Fruit fly (Drosophila melanogaster) whole organism, embryonic: ENCODE results near the gene AlaRS-m.

Experiments used
- B-H2 ChIP-seq: fragments of 200-800 bp; sonication (Bioruptor generic); optimal IDR thresholded peaks from 2 replicates; lab custom pipeline; 2018; ENCODE audit warnings: missing biosample characterization, mild to moderate bottlenecking, missing genetic modification characterization
- CG10959 ChIP-seq: fragments of 200-800 bp; sonication (Bioruptor generic); IDR thresholded peaks from 2 replicates; pipeline ENCODE4 v1.3.6; 2022; ENCODE audit warnings: missing biosample characterization, missing genetic modification characterization
- CG11398 ChIP-seq: fragments of 200-800 bp; sonication (Bioruptor generic); optimal IDR thresholded peaks from 2 replicates; lab custom pipeline; 2016; ENCODE audit warnings: missing biosample characterization, missing genetic modification characterization
- CG11695 ChIP-seq: fragments of 200-800 bp; sonication (Bioruptor generic); IDR thresholded peaks from 3 replicates; pipeline ENCODE4 v1.3.6; 2022; ENCODE audit warnings: missing biosample characterization, missing genetic modification characterization
- CG12104 ChIP-seq: fragments of 200-800 bp; sonication (Bioruptor generic); optimal IDR thresholded peaks from 3 replicates; lab custom pipeline; 2016; ENCODE audit warnings: missing biosample characterization, missing genetic modification characterization
- CG12744 ChIP-seq: fragments of 200-800 bp; sonication (Bioruptor generic); optimal IDR thresholded peaks from 2 replicates; lab custom pipeline; 2016; ENCODE audit warnings: missing biosample characterization, missing genetic modification characterization
- CG12769 ChIP-seq: fragments of 200-800 bp; sonication (Bioruptor generic); optimal IDR thresholded peaks from 2 replicates; lab custom pipeline; 2019; ENCODE audit warnings: missing biosample characterization, mild to moderate bottlenecking, missing genetic modification characterization, moderate library complexity
- CG14441 ChIP-seq: fragments of 200-800 bp; sonication (Bioruptor generic); IDR thresholded peaks from 2 replicates; pipeline ENCODE4 v1.3.6; 2022; ENCODE audit warnings: missing biosample characterization, missing genetic modification characterization
- CG14860 ChIP-seq: fragments of 200-800 bp; sonication (Bioruptor generic); IDR thresholded peaks from 3 replicates; pipeline ENCODE4 v1.3.6; 2022; ENCODE audit warnings: missing biosample characterization, missing genetic modification characterization; ENCODE audit not compliant: partially characterized antibody
- CG15011 ChIP-seq: fragments of 200-800 bp; sonication (Bioruptor generic); optimal IDR thresholded peaks from 3 replicates; lab custom pipeline; 2018; ENCODE audit warnings: missing biosample characterization, mild to moderate bottlenecking, missing genetic modification characterization
- CG15073 ChIP-seq: fragments of 200-800 bp; sonication (Bioruptor generic); optimal IDR thresholded peaks from 2 replicates; lab custom pipeline; 2016; ENCODE audit warnings: missing biosample characterization, missing genetic modification characterization
- CG17186 ChIP-seq: fragments of 200-800 bp; sonication (Bioruptor generic); optimal IDR thresholded peaks from 3 replicates; lab custom pipeline; 2017; ENCODE audit warnings: missing biosample characterization, missing genetic modification reagents, missing genetic modification characterization
- CG18476 ChIP-seq: fragments of 200-800 bp; sonication (Bioruptor generic); optimal IDR thresholded peaks from 2 replicates; lab custom pipeline; 2016; ENCODE audit warnings: missing biosample characterization, mild to moderate bottlenecking, missing genetic modification characterization
- CG30431 ChIP-seq: fragments of 200-800 bp; sonication (Bioruptor generic); optimal IDR thresholded peaks from 2 replicates; lab custom pipeline; 2017; ENCODE audit warnings: missing biosample characterization, missing genetic modification characterization
- CG31441 ChIP-seq: fragments of 200-800 bp; sonication (Bioruptor generic); IDR thresholded peaks from 2 replicates; pipeline ENCODE4 v1.3.6; 2022; ENCODE audit warnings: missing biosample characterization, missing genetic modification characterization
- CG32772 ChIP-seq: fragments of 200-800 bp; sonication (Bioruptor generic); IDR thresholded peaks from 2 replicates; pipeline ENCODE4 v1.3.6; 2022; ENCODE audit warnings: missing biosample characterization, missing genetic modification characterization
- CG3847 ChIP-seq: fragments of 200-800 bp; sonication (Bioruptor generic); IDR thresholded peaks from 2 replicates; pipeline ENCODE4 v1.3.6; 2022; ENCODE audit warnings: missing biosample characterization, missing genetic modification characterization
- CG43689 ChIP-seq: fragments of 200-800 bp; sonication (Bioruptor generic); IDR thresholded peaks from 2 replicates; pipeline ENCODE4 v1.3.6; 2022; ENCODE audit warnings: missing biosample characterization, missing genetic modification characterization
- CG4424 ChIP-seq: fragments of 200-800 bp; sonication (Bioruptor generic); optimal IDR thresholded peaks from 3 replicates; lab custom pipeline; 2016; ENCODE audit warnings: missing biosample characterization, missing genetic modification characterization
- CG4730 ChIP-seq: fragments of 200-800 bp; sonication (Bioruptor generic); IDR thresholded peaks from 2 replicates; pipeline ENCODE4 v1.3.6; 2022; ENCODE audit warnings: missing biosample characterization, missing genetic modification characterization
- CG7271 ChIP-seq: fragments of 200-800 bp; sonication (Bioruptor generic); optimal IDR thresholded peaks from 2 replicates; lab custom pipeline; 2018; ENCODE audit warnings: missing biosample characterization, mild to moderate bottlenecking, missing genetic modification characterization, moderate library complexity
- CG7963 ChIP-seq: fragments of 200-800 bp; sonication (Bioruptor generic); IDR thresholded peaks from 3 replicates; pipeline ENCODE4 v1.3.6; 2022; ENCODE audit warnings: missing biosample characterization, missing genetic modification characterization; ENCODE audit not compliant: partially characterized antibody
- CG8281 ChIP-seq: fragments of 200-800 bp; sonication (Bioruptor generic); optimal IDR thresholded peaks from 2 replicates; lab custom pipeline; 2018; ENCODE audit warnings: missing biosample characterization, mild to moderate bottlenecking, missing genetic modification characterization, moderate library complexity
- CG9817 ChIP-seq: fragments of 200-800 bp; sonication (Bioruptor generic); optimal IDR thresholded peaks from 2 replicates; lab custom pipeline; 2018; ENCODE audit warnings: missing biosample characterization, mild to moderate bottlenecking, missing genetic modification characterization, moderate library complexity
- Chrac-16 ChIP-seq: fragments of 200-800 bp; sonication (Bioruptor generic); optimal IDR thresholded peaks from 3 replicates; lab custom pipeline; 2016; ENCODE audit warnings: missing biosample characterization, missing genetic modification characterization
- Deaf1 ChIP-seq: fragments of 200-800 bp; optimal IDR thresholded peaks from 3 replicates; lab custom pipeline; 2019; ENCODE audit warnings: missing biosample characterization, mild to moderate bottlenecking, missing genetic modification characterization, moderate library complexity
- ERR ChIP-seq: fragments of 200-800 bp; sonication (Bioruptor generic); optimal IDR thresholded peaks from 2 replicates; lab custom pipeline; 2016; ENCODE audit warnings: missing biosample characterization, missing genetic modification characterization
- MBD-R2 ChIP-seq: fragments of 200-800 bp; sonication (Bioruptor generic); IDR thresholded peaks from 2 replicates; pipeline ENCODE4 v1.3.6; 2022; ENCODE audit warnings: missing biosample characterization, missing genetic modification characterization
- Med ChIP-seq: fragments of 200-800 bp; sonication (Bioruptor generic); peaks from one replicate; lab custom pipeline; 2016; ENCODE audit warnings: missing biosample characterization, missing genetic modification characterization, mild to moderate bottlenecking, inconsistent platforms, moderate library complexity
- Oli ChIP-seq: fragments of 200-800 bp; sonication (Bioruptor generic); optimal IDR thresholded peaks from 2 replicates; lab custom pipeline; 2018; ENCODE audit warnings: missing biosample characterization, mild to moderate bottlenecking, missing genetic modification characterization, moderate library complexity
- Ssrp ChIP-seq: fragments of 200-800 bp; sonication (Bioruptor generic); optimal IDR thresholded peaks from 2 replicates; lab custom pipeline; 2018; ENCODE audit warnings: missing biosample characterization, mild to moderate bottlenecking, missing genetic modification characterization, moderate library complexity
- Trl ChIP-seq, 3 experiments: fragments of >200 bp in 2 of 3; fragments of 200-800 bp in 1 of 3; sonication (Bioruptor generic) in 1 of 3; optimal IDR thresholded peaks; 2 replicates in 1 of 3; 3 replicates in 2 of 3; lab custom pipeline; 2016 to 2017; ENCODE audit warnings: missing biosample characterization in 1 of 3, missing genetic modification characterization in 1 of 3
- amos ChIP-seq: fragments of 200-800 bp; sonication (Bioruptor generic); IDR thresholded peaks from 2 replicates; pipeline ENCODE4 v1.3.6; 2022; ENCODE audit warnings: missing biosample characterization, missing genetic modification characterization; ENCODE audit not compliant: partially characterized antibody
- crol ChIP-seq: fragments of 200-800 bp; sonication (Bioruptor generic); IDR thresholded peaks from 2 replicates; pipeline ENCODE4 v1.3.6; 2022; ENCODE audit warnings: missing biosample characterization, missing genetic modification characterization
- dysf ChIP-seq: fragments of 200-800 bp; sonication (Bioruptor generic); IDR thresholded peaks from 3 replicates; pipeline ENCODE4 v1.3.6; 2022; ENCODE audit warnings: missing biosample characterization, missing genetic modification characterization
- ems ChIP-seq: fragments of 200-800 bp; sonication (Bioruptor generic); optimal IDR thresholded peaks from 3 replicates; lab custom pipeline; 2016; ENCODE audit warnings: missing biosample characterization, missing genetic modification characterization
- eyg ChIP-seq: fragments of 200-800 bp; sonication (Bioruptor generic); optimal IDR thresholded peaks from 3 replicates; lab custom pipeline; 2016; ENCODE audit warnings: missing biosample characterization, missing genetic modification characterization
- gcm2 ChIP-seq: fragments of 200-800 bp; sonication (Bioruptor generic); optimal IDR thresholded peaks from 2 replicates; lab custom pipeline; 2016; ENCODE audit warnings: missing biosample characterization, missing genetic modification characterization
- h ChIP-seq: fragments of >200 bp; optimal IDR thresholded peaks from 2 replicates; lab custom pipeline; 2017
- nmo ChIP-seq: fragments of 200-800 bp; sonication (Bioruptor generic); optimal IDR thresholded peaks from 2 replicates; lab custom pipeline; 2018; ENCODE audit warnings: missing biosample characterization, mild to moderate bottlenecking, missing genetic modification characterization, moderate library complexity
- org-1 ChIP-seq: fragments of 200-800 bp; sonication (Bioruptor generic); optimal IDR thresholded peaks from 2 replicates; lab custom pipeline; 2017; ENCODE audit warnings: missing biosample characterization, missing genetic modification characterization
- phol ChIP-seq: fragments of 200-800 bp; sonication (Bioruptor generic); optimal IDR thresholded peaks from 3 replicates; lab custom pipeline; 2018; ENCODE audit warnings: missing biosample characterization, mild to moderate bottlenecking, missing genetic modification characterization, moderate library complexity
- prd ChIP-seq, 3 experiments: fragments of >200 bp in 2 of 3; fragments of 200-800 bp in 1 of 3; sonication (Bioruptor generic) in 1 of 3; optimal IDR thresholded peaks in 2 of 3; IDR thresholded peaks in 1 of 3; 2 replicates in 2 of 3; 3 replicates in 1 of 3; pipeline versions ENCODE4 v1.3.6 to Lab custom; 2017 to 2022; ENCODE audit warnings: missing biosample characterization in 1 of 3, missing genetic modification characterization in 1 of 3
- repo ChIP-seq: fragments of 200-800 bp; sonication (Bioruptor generic); optimal IDR thresholded peaks from 2 replicates; lab custom pipeline; 2016; ENCODE audit warnings: missing biosample characterization, missing genetic modification characterization
- scrt ChIP-seq: fragments of 200-800 bp; sonication (Bioruptor generic); optimal IDR thresholded peaks from 2 replicates; lab custom pipeline; 2018; ENCODE audit warnings: missing biosample characterization, mild to moderate bottlenecking, missing genetic modification characterization, moderate library complexity
- stwl ChIP-seq: fragments of 200-800 bp; sonication (Bioruptor generic); optimal IDR thresholded peaks from 3 replicates; lab custom pipeline; 2018; ENCODE audit warnings: missing biosample characterization, mild to moderate bottlenecking, missing genetic modification characterization, moderate library complexity
- twi ChIP-seq: fragments of 200-800 bp; optimal IDR thresholded peaks from 2 replicates; lab custom pipeline; 2019; ENCODE audit warnings: missing biosample characterization, mild to moderate bottlenecking, missing genetic modification characterization, moderate library complexity

Gene AlaRS-m

DNA sequence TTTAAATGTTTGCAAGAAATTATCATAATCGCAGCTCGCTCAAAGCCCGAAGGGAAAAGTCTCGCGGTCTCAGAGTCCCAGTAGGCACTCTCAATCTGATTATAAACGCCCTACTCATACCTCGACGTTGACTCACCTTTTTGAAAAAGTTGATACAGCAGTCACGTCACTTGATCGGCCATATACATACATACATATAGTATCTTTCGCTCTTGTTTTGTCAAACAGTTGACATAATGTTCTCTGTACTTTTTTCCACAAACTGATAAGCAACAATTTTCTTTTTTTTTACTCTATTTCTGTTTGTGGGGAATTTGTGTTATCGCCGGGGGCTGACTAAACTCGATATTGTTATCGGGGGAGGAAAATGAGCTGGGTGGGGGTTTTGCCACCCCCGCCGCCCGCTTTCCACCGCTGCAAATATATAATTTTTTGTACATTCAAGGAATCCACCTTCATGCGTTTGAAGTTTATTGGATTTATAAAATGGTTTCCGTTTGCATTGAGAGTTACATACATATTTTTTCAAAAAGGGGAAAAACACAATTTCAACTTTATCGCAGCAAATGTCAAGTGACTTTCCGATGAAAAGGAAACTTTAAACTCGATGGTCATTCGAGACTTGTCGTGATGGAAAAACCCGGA, 35.2 kb downstream of the AlaRS-m start (continued):
- TF ChIP-seq Ssrp (no peak), ERR (GFP tag; lab: Kevin White, UChicago) (no peak), crol (GFP tag; lab: Robert Waterston, UW) (peak; percentile 70), org-1 (no peak), CG7963 (no peak), CG30431 (GFP tag; lab: Kevin White, UChicago) (no peak), Med (peak; percentile 31)
- TF ChIP-seq, all 482 proteins: peak for 15

DNA sequence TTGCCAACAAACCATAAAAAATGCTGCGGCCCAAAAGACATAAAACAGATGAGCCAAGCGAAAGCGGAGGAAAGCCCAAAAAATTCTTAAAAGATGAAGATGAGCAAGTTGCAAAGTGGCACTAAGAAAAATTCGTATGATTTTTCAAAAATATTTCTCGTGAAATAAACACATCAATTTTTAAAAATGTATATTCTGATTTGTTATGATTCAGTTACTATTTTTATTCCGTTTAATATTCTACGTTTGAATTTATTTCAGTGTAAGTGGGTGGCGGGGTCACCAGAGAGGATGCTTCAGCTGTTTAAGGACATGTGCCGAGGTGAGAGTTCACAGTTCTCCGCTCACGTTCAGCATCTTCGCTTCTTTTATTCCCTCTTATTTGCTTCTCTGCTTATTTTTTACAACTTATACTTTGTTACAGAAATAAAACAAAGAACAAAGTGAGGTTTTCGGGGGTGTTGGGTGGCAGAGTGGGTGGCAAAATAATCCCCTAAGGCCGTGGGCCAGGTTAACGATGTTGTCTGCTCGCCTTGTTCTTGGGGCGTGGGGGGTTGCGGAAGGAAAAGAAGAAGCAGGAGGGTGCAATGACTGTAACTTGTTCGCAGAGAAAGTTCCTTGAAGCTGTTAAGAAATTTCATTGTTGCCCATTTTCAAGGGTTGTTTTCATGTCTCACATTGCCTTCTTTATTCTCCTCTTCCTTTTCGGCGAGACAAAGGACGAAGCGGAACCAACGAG, 36.5 kb downstream of the AlaRS-m start:
- peak; percentile 23 for TF ChIP-seq eyg
- peak; percentile 39 for TF ChIP-seq nmo
- TF ChIP-seq CG4730 (GFP tag; lab: Robert Waterston, UW) = no peak
- TF ChIP-seq CG17186 (GFP tag; lab: Kevin White, UChicago) = no peak
- TF ChIP-seq CG3847 (GFP tag; lab: Robert Waterston, UW) = peak; percentile 31; the same call in 1 of the 2 replicates
- TF ChIP-seq CG14441 (GFP tag; lab: Robert Waterston, UW) = peak; percentile 46; the same call in 1 of the 2 replicates
- TF ChIP-seq stwl (tag; lab: Kevin White, UChicago) = no peak
- TF ChIP-seq CG18476 (GFP tag; lab: Kevin White, UChicago) = peak; percentile 28
- TF ChIP-seq CG12104 = no peak
- TF ChIP-seq phol (tag; lab: Kevin White, UChicago) = peak; percentile 38
- no peak for TF ChIP-seq CG10959 (GFP tag; lab: Robert Waterston, UW)
- peak; percentile 35 for TF ChIP-seq scrt (GFP tag; lab: Kevin White, UChicago)
- TF ChIP-seq Oli (tag; lab: Kevin White, UChicago) = peak; percentile 43
- TF ChIP-seq amos (GFP tag; lab: Robert Waterston, UW) = no peak
- no peak for TF ChIP-seq CG14860 (GFP tag; lab: Robert Waterston, UW)
- no peak for TF ChIP-seq ems (GFP tag; lab: Kevin White, UChicago)
- no peak for TF ChIP-seq CG12744 (GFP tag; lab: Kevin White, UChicago)
- no peak for TF ChIP-seq CG4424 (GFP tag; lab: Kevin White, UChicago)
- TF ChIP-seq CG9817 (tag; lab: Kevin White, UChicago) = peak; percentile 28
- no peak for TF ChIP-seq prd (optimal IDR thresholded peaks at IDR 0.05; lab: Kevin White, UChicago)
- TF ChIP-seq prd (GFP tag; IDR thresholded peaks at IDR 0.05; lab: Robert Waterston, UW) = no peak
- TF ChIP-seq CG32772 (GFP tag; lab: Robert Waterston, UW) = no peak
- peak; percentile 50 for TF ChIP-seq CG12769 (tag; lab: Kevin White, UChicago)
- TF ChIP-seq gcm2 (GFP tag; lab: Kevin White, UChicago) = no peak
- no peak for TF ChIP-seq CG7271 (tag; lab: Kevin White, UChicago)
- 0 out of 2 replicates have a peak, but pooled peaks have one; percentile 28 for TF ChIP-seq MBD-R2 (GFP tag; lab: Robert Waterston, UW)
- TF ChIP-seq CG15073 (GFP tag; lab: Kevin White, UChicago) = no peak
- TF ChIP-seq twi = no peak
- TF ChIP-seq repo = no peak
- TF ChIP-seq ERR (GFP tag; lab: Kevin White, UChicago) = no peak
- TF ChIP-seq Chrac-16 (GFP tag; lab: Kevin White, UChicago) = no peak
- TF ChIP-seq CG43689 (GFP tag; lab: Robert Waterston, UW) = no peak
- no peak for TF ChIP-seq B-H2 (GFP tag; lab: Kevin White, UChicago)
- TF ChIP-seq CG15011 (GFP tag; lab: Kevin White, UChicago) = peak; percentile 7
- peak; percentile 36; the same call in 1 of the 3 replicates for TF ChIP-seq CG11695
- TF ChIP-seq CG31441 (GFP tag; lab: Robert Waterston, UW) = peak; percentile 56
- no peak for TF ChIP-seq Deaf1 (tag; lab: Kevin White, UChicago)
- no peak for TF ChIP-seq Trl (optimal IDR thresholded peaks at IDR 0.05; lab: Kevin White, UChicago)
- no peak for TF ChIP-seq Trl (GFP tag; optimal IDR thresholded peaks at IDR 0.05; lab: Kevin White, UChicago)
- no peak for TF ChIP-seq CG11398 (GFP tag; lab: Kevin White, UChicago)
- TF ChIP-seq CG8281 (tag; lab: Kevin White, UChicago) = no peak
- TF ChIP-seq dysf (GFP tag; lab: Robert Waterston, UW) = peak; percentile 67; the same call in 2 of the 3 replicates
- no peak for TF ChIP-seq h (lab: Kevin White, UChicago)
